Fruit fly (Drosophila melanogaster) whole organism, embryonic: ENCODE measurements around the gene Mccc1.

ENCODE experiments used
- Atf-2 ChIP-seq: fragments of 200-800 bp; sonication (Bioruptor generic); optimal IDR thresholded peaks from 2 replicates; lab custom pipeline; 2016; ENCODE audit warnings: missing biosample characterization, missing genetic modification characterization
- BEAF-32 ChIP-seq: fragments of 200-800 bp; sonication (Bioruptor generic); optimal IDR thresholded peaks from 3 replicates; lab custom pipeline; 2017; ENCODE audit warnings: missing biosample characterization, missing genetic modification characterization, mild to moderate bottlenecking, moderate library complexity, missing genetic modification reagents
- CG10267 ChIP-seq: fragments of 200-800 bp; sonication (Bioruptor generic); optimal IDR thresholded peaks from 2 replicates; lab custom pipeline; 2018; ENCODE audit warnings: missing biosample characterization, mild to moderate bottlenecking, missing genetic modification characterization, moderate library complexity
- CG10366 ChIP-seq: fragments of 200-800 bp; sonication (Bioruptor generic); IDR thresholded peaks from 2 replicates; pipeline ENCODE4 v1.3.6; 2022; ENCODE audit warnings: missing biosample characterization, missing genetic modification characterization
- CG11085 ChIP-seq: fragments of 200-800 bp; sonication (Bioruptor generic); IDR thresholded peaks from 2 replicates; pipeline ENCODE4 v1.3.6; 2022; ENCODE audit warnings: missing biosample characterization, missing genetic modification characterization
- CG11696 ChIP-seq: fragments of 200-800 bp; sonication (Bioruptor generic); IDR thresholded peaks from 2 replicates; pipeline ENCODE4 v1.3.6; 2022; ENCODE audit warnings: missing biosample characterization, missing genetic modification characterization
- CG12744 ChIP-seq: fragments of 200-800 bp; sonication (Bioruptor generic); optimal IDR thresholded peaks from 2 replicates; lab custom pipeline; 2016; ENCODE audit warnings: missing biosample characterization, missing genetic modification characterization
- CG14441 ChIP-seq: fragments of 200-800 bp; sonication (Bioruptor generic); IDR thresholded peaks from 2 replicates; pipeline ENCODE4 v1.3.6; 2022; ENCODE audit warnings: missing biosample characterization, missing genetic modification characterization
- CG15011 ChIP-seq: fragments of 200-800 bp; sonication (Bioruptor generic); optimal IDR thresholded peaks from 3 replicates; lab custom pipeline; 2018; ENCODE audit warnings: missing biosample characterization, mild to moderate bottlenecking, missing genetic modification characterization
- CG18262 ChIP-seq: fragments of 200-800 bp; optimal IDR thresholded peaks from 3 replicates; lab custom pipeline; 2019; ENCODE audit warnings: missing biosample characterization, mild to moderate bottlenecking, missing genetic modification characterization, moderate library complexity
- CG2712 ChIP-seq: fragments of 200-800 bp; optimal IDR thresholded peaks from 3 replicates; lab custom pipeline; 2019; ENCODE audit warnings: missing biosample characterization, mild to moderate bottlenecking, missing genetic modification characterization, moderate library complexity
- CG2875 ChIP-seq: fragments of 200-800 bp; sonication (Bioruptor generic); optimal IDR thresholded peaks from 2 replicates; lab custom pipeline; 2017; ENCODE audit warnings: missing biosample characterization, mild to moderate bottlenecking, missing genetic modification characterization, missing genetic modification reagents
- CG43689 ChIP-seq: fragments of 200-800 bp; sonication (Bioruptor generic); IDR thresholded peaks from 2 replicates; pipeline ENCODE4 v1.3.6; 2022; ENCODE audit warnings: missing biosample characterization, missing genetic modification characterization
- CG4404 ChIP-seq: fragments of 200-800 bp; sonication (Bioruptor generic); IDR thresholded peaks from 2 replicates; pipeline ENCODE4 v1.3.6; 2022; ENCODE audit warnings: missing biosample characterization, missing genetic modification characterization
- CG4424 ChIP-seq: fragments of 200-800 bp; sonication (Bioruptor generic); optimal IDR thresholded peaks from 3 replicates; lab custom pipeline; 2016; ENCODE audit warnings: missing biosample characterization, missing genetic modification characterization
- CG4820 ChIP-seq: fragments of 200-800 bp; sonication (Bioruptor generic); optimal IDR thresholded peaks from 3 replicates; lab custom pipeline; 2016; ENCODE audit warnings: missing biosample characterization, missing genetic modification characterization
- CG6689 ChIP-seq: fragments of 200-800 bp; sonication (Bioruptor generic); IDR thresholded peaks from 2 replicates; pipeline ENCODE4 v1.3.6; 2022; ENCODE audit warnings: missing biosample characterization, missing genetic modification characterization
- CG6854 ChIP-seq: fragments of 200-800 bp; sonication (Bioruptor generic); optimal IDR thresholded peaks from 3 replicates; lab custom pipeline; 2017; ENCODE audit warnings: missing biosample characterization, mild to moderate bottlenecking, missing genetic modification characterization
- CG7987 ChIP-seq: fragments of 200-800 bp; sonication (Bioruptor generic); optimal IDR thresholded peaks from 2 replicates; lab custom pipeline; 2018; ENCODE audit warnings: missing biosample characterization, mild to moderate bottlenecking, missing genetic modification characterization, moderate library complexity
- CG9609 ChIP-seq: fragments of 200-800 bp; sonication (Bioruptor generic); optimal IDR thresholded peaks from 3 replicates; lab custom pipeline; 2016; ENCODE audit warnings: missing biosample characterization, missing genetic modification characterization
- CG9876 ChIP-seq: fragments of 200-800 bp; sonication (Bioruptor generic); optimal IDR thresholded peaks from 2 replicates; lab custom pipeline; 2016; ENCODE audit warnings: missing biosample characterization, missing genetic modification characterization
- CHES-1-like ChIP-seq: fragments of 200-800 bp; sonication (Bioruptor generic); optimal IDR thresholded peaks from 2 replicates; lab custom pipeline; 2016; ENCODE audit warnings: missing biosample characterization, missing genetic modification characterization
- Camta ChIP-seq: fragments of 200-800 bp; sonication (Bioruptor generic); optimal IDR thresholded peaks from 2 replicates; lab custom pipeline; 2016; ENCODE audit warnings: missing biosample characterization, missing genetic modification characterization
- E2f2 ChIP-seq: fragments of 200-800 bp; sonication (Bioruptor generic); IDR thresholded peaks from 2 replicates; pipeline ENCODE4 v1.3.6; 2022; ENCODE audit warnings: missing biosample characterization, missing genetic modification characterization
- GATAe ChIP-seq: fragments of 200-800 bp; sonication (Bioruptor generic); conservative IDR thresholded peaks from 2 replicates; pipeline ENCODE4 v1.3.6; 2022; ENCODE audit warnings: missing biosample characterization, missing genetic modification characterization
- HLH4C ChIP-seq: fragments of 200-800 bp; sonication (Bioruptor generic); IDR thresholded peaks from 3 replicates; pipeline ENCODE4 v1.3.6; 2022; ENCODE audit warnings: missing biosample characterization, missing genetic modification characterization; ENCODE audit not compliant: partially characterized antibody
- Hr3 ChIP-seq: fragments of 200-800 bp; sonication (Bioruptor generic); optimal IDR thresholded peaks from 3 replicates; lab custom pipeline; 2016; ENCODE audit warnings: missing biosample characterization, missing genetic modification characterization
- NFAT ChIP-seq: fragments of 200-800 bp; sonication (Bioruptor generic); IDR thresholded peaks from 2 replicates; pipeline ENCODE4 v1.3.6; 2022; ENCODE audit warnings: missing biosample characterization, missing genetic modification characterization
- NK7.1 ChIP-seq: fragments of 200-800 bp; sonication (Bioruptor generic); optimal IDR thresholded peaks from 3 replicates; lab custom pipeline; 2016; ENCODE audit warnings: missing biosample characterization, missing genetic modification characterization
- NfI ChIP-seq: fragments of 200-800 bp; sonication (Bioruptor generic); optimal IDR thresholded peaks from 3 replicates; lab custom pipeline; 2018; ENCODE audit warnings: missing biosample characterization, mild to moderate bottlenecking, missing genetic modification characterization, moderate library complexity
- Sin3A ChIP-seq: fragments of >200 bp; optimal IDR thresholded peaks from 2 replicates; lab custom pipeline; 2018
- Sry-β ChIP-seq: fragments of 200-800 bp; sonication (Bioruptor generic); optimal IDR thresholded peaks from 2 replicates; lab custom pipeline; 2018; ENCODE audit warnings: missing biosample characterization, mild to moderate bottlenecking, missing genetic modification characterization, moderate library complexity
- Stat92E ChIP-seq, 3 experiments: fragments of >200 bp in 2 of 3; fragments of 200-800 bp in 1 of 3; sonication (Bioruptor generic) in 1 of 3; optimal IDR thresholded peaks; 2 replicates each; lab custom pipeline; 2017 to 2019; ENCODE audit warnings: missing biosample characterization in 3 of 3, missing genetic modification characterization in 3 of 3, mild to moderate bottlenecking in 1 of 3, moderate library complexity in 1 of 3
- ab ChIP-seq: fragments of 200-800 bp; sonication (Bioruptor generic); optimal IDR thresholded peaks from 2 replicates; lab custom pipeline; 2016; ENCODE audit warnings: missing biosample characterization, missing genetic modification characterization
- chm ChIP-seq: fragments of 200-800 bp; sonication (Bioruptor generic); IDR thresholded peaks from 2 replicates; pipeline ENCODE4 v1.3.6; 2022; ENCODE audit warnings: missing biosample characterization, missing genetic modification characterization
- ci ChIP-seq: fragments of 200-800 bp; sonication (Bioruptor generic); IDR thresholded peaks from 3 replicates; pipeline ENCODE4 v1.3.6; 2022; ENCODE audit warnings: missing biosample characterization, missing genetic modification characterization
- crol ChIP-seq: fragments of 200-800 bp; sonication (Bioruptor generic); IDR thresholded peaks from 2 replicates; pipeline ENCODE4 v1.3.6; 2022; ENCODE audit warnings: missing biosample characterization, missing genetic modification characterization
- eyg ChIP-seq: fragments of 200-800 bp; sonication (Bioruptor generic); optimal IDR thresholded peaks from 3 replicates; lab custom pipeline; 2016; ENCODE audit warnings: missing biosample characterization, missing genetic modification characterization
- fd64A ChIP-seq: fragments of 200-800 bp; sonication (Bioruptor generic); optimal IDR thresholded peaks from 3 replicates; lab custom pipeline; 2018; ENCODE audit warnings: missing biosample characterization, mild to moderate bottlenecking, missing genetic modification characterization
- fd96Cb ChIP-seq: fragments of 200-800 bp; sonication (Bioruptor generic); optimal IDR thresholded peaks from 2 replicates; lab custom pipeline; 2018; ENCODE audit warnings: missing biosample characterization, mild to moderate bottlenecking, missing genetic modification characterization, moderate library complexity
- ftz-f1 ChIP-seq: fragments of 200-800 bp; sonication (Bioruptor generic); optimal IDR thresholded peaks from 2 replicates; lab custom pipeline; 2016; ENCODE audit warnings: missing biosample characterization, missing genetic modification characterization
- gsb ChIP-seq: fragments of 200-800 bp; sonication (Bioruptor generic); IDR thresholded peaks from 2 replicates; pipeline ENCODE4 v1.3.6; 2022; ENCODE audit warnings: missing biosample characterization, missing genetic modification characterization
- ken ChIP-seq: fragments of 200-800 bp; sonication (Bioruptor generic); IDR thresholded peaks from 3 replicates; pipeline ENCODE4 v1.3.6; 2022; ENCODE audit warnings: missing biosample characterization, missing genetic modification characterization
- mld ChIP-seq: fragments of 200-800 bp; sonication (Bioruptor generic); IDR thresholded peaks from 3 replicates; pipeline ENCODE4 v1.3.6; 2022; ENCODE audit warnings: missing biosample characterization, missing genetic modification characterization; ENCODE audit not compliant: partially characterized antibody
- org-1 ChIP-seq: fragments of 200-800 bp; sonication (Bioruptor generic); optimal IDR thresholded peaks from 2 replicates; lab custom pipeline; 2017; ENCODE audit warnings: missing biosample characterization, missing genetic modification characterization
- peb ChIP-seq: fragments of 200-800 bp; sonication (Bioruptor generic); IDR thresholded peaks from 2 replicates; pipeline ENCODE4 v1.3.6; 2022; ENCODE audit warnings: missing biosample characterization, missing genetic modification characterization
- phol ChIP-seq: fragments of 200-800 bp; sonication (Bioruptor generic); optimal IDR thresholded peaks from 3 replicates; lab custom pipeline; 2018; ENCODE audit warnings: missing biosample characterization, mild to moderate bottlenecking, missing genetic modification characterization, moderate library complexity
- shn ChIP-seq: fragments of 200-800 bp; sonication (Bioruptor generic); optimal IDR thresholded peaks from 3 replicates; lab custom pipeline; 2016; ENCODE audit warnings: missing biosample characterization, missing genetic modification characterization
- sob ChIP-seq: fragments of 200-800 bp; sonication (Bioruptor generic); IDR thresholded peaks from 2 replicates; pipeline ENCODE4 v1.3.6; 2022; ENCODE audit warnings: missing biosample characterization, missing genetic modification characterization
- tup ChIP-seq: fragments of 200-800 bp; sonication (Bioruptor generic); optimal IDR thresholded peaks from 2 replicates; lab custom pipeline; 2016; ENCODE audit warnings: missing biosample characterization, mild to moderate bottlenecking, missing genetic modification characterization, moderate library complexity
- wdn ChIP-seq: fragments of 200-800 bp; sonication (Bioruptor generic); IDR thresholded peaks from 2 replicates; pipeline ENCODE4 v1.3.6; 2022; ENCODE audit warnings: missing biosample characterization, missing genetic modification characterization

Gene Mccc1

dm6 chr3R:31771790-31772576 is 21.7 kb downstream of the Mccc1 start, which contains the start of the genes betaGlu and sip3 (continued):
- TF ChIP-seq eyg (GFP tag; lab: Kevin White, UChicago) (no peak), tup (GFP tag; lab: Kevin White, UChicago) (no peak), shn (no peak), gsb (no peak), fd96Cb (tag; lab: Kevin White, UChicago) (no peak), E2f2 (peak; percentile 50; the same call in 1 of the 2 replicates), CG9609 (GFP tag; lab: Kevin White, UChicago) (no peak), ab (no peak), NK7.1 (GFP tag; lab: Kevin White, UChicago) (no peak), HLH4C (GFP tag; lab: Robert Waterston, UW) (peak; percentile 93), crol (GFP tag; lab: Robert Waterston, UW) (no peak), CG11085 (no peak), Atf-2 (GFP tag; lab: Kevin White, UChicago) (no peak), Sin3A (lab: Kevin White, UChicago) (peak; percentile 27), CHES-1-like (GFP tag; lab: Kevin White, UChicago) (no peak), BEAF-32 (GFP tag; lab: Kevin White, UChicago) (peak; percentile 93), CG7987 (GFP tag; lab: Kevin White, UChicago) (no peak), CG4404 (GFP tag; lab: Robert Waterston, UW) (no peak), CG9876 (GFP tag; lab: Kevin White, UChicago) (no peak), ci (GFP tag; lab: Robert Waterston, UW) (no peak), Sry-β (no peak), CG2875 (no peak), CG18262 (tag; lab: Kevin White, UChicago) (no peak), ftz-f1 (GFP tag; lab: Kevin White, UChicago) (peak; percentile 8), CG11696 (GFP tag; lab: Robert Waterston, UW) (no peak), phol (tag; lab: Kevin White, UChicago) (peak; percentile 34), ken (GFP tag; lab: Robert Waterston, UW) (no peak), sob (GFP tag; lab: Robert Waterston, UW) (no peak), Stat92E (GFP tag; optimal IDR thresholded peaks at IDR 0.05; lab: Kevin White, UChicago) (no peak), chm (GFP tag; lab: Robert Waterston, UW) (no peak), CG4820 (no peak), CG6689 (GFP tag; lab: Robert Waterston, UW) (no peak), CG10366 (GFP tag; lab: Robert Waterston, UW) (no peak), peb (GFP tag; lab: Robert Waterston, UW) (no peak), fd64A (GFP tag; lab: Kevin White, UChicago) (no peak), CG43689 (no peak), GATAe (no peak), CG10267 (tag; lab: Kevin White, UChicago) (peak; percentile 37), CG4424 (no peak), org-1 (GFP tag; lab: Kevin White, UChicago) (no peak), wdn (GFP tag; lab: Robert Waterston, UW) (no peak), CG2712 (tag; lab: Kevin White, UChicago) (peak; percentile 52), CG12744 (GFP tag; lab: Kevin White, UChicago) (peak; percentile 27), CG14441 (GFP tag; lab: Robert Waterston, UW) (no peak), Camta (no peak), Hr3 (peak; percentile 42), CG6854 (GFP tag; lab: Kevin White, UChicago) (no peak), NFAT (no peak), NfI (GFP tag; lab: Kevin White, UChicago) (no peak), mld (GFP tag; lab: Robert Waterston, UW) (peak; percentile 72; the same call in 2 of the 3 replicates), CG15011 (GFP tag; lab: Kevin White, UChicago) (no peak)
